Worm (Caenorhabditis elegans) whole organism, young adult: Measurements from ENCODE around the gene fbxb-7.
A peak's percentile ranks its signal among the peaks of the same experiment; 100 is the strongest.

Experiments
- C06A6.2 ChIP-seq: fragments of 200-800 bp; sonication (Bioruptor generic); conservative IDR thresholded peaks from 2 replicates; pipeline ENCODE4 v1.3.6; 2022; ENCODE audit warnings: missing genetic modification characterization, missing compliant biosample characterization
- F22D6.2 ChIP-seq: sonication (generic microtip); optimal IDR thresholded peaks from 2 replicates; lab custom pipeline; 2016; ENCODE audit warnings: mild to moderate bottlenecking, missing genetic modification characterization, missing compliant biosample characterization
- F23B12.7 ChIP-seq: sonication (generic microtip); optimal IDR thresholded peaks from 2 replicates; lab custom pipeline; 2017; ENCODE audit warnings: missing genetic modification characterization, mild to moderate bottlenecking, missing compliant biosample characterization, antibody characterized with exemption, moderate library complexity; ENCODE audit not compliant: insufficient read depth
- F37B4.10 ChIP-seq: fragments of 200-800 bp; sonication (Bioruptor generic); IDR thresholded peaks from 2 replicates; pipeline ENCODE4 v1.3.6; 2022; ENCODE audit warnings: missing genetic modification characterization, missing compliant biosample characterization
- F57C9.4 ChIP-seq: sonication (generic microtip); optimal IDR thresholded peaks from 2 replicates; lab custom pipeline; 2017; ENCODE audit warnings: mild to moderate bottlenecking, missing genetic modification characterization, missing compliant biosample characterization
- Y56A3A.18 ChIP-seq: fragments of 200-800 bp; sonication (Bioruptor generic); IDR thresholded peaks from 2 replicates; pipeline ENCODE4 v1.3.6; 2022; ENCODE audit warnings: missing genetic modification reagents, missing genetic modification characterization, missing compliant biosample characterization
- Y79H2A.3 ChIP-seq: fragments of 200-800 bp; sonication (Bioruptor generic); conservative IDR thresholded peaks from 2 replicates; pipeline ENCODE4 v1.3.6; 2022; ENCODE audit warnings: missing genetic modification reagents, missing genetic modification characterization, missing compliant biosample characterization
- atf-7 ChIP-seq: sonication (generic microtip); optimal IDR thresholded peaks from 2 replicates; lab custom pipeline; 2017; ENCODE audit warnings: mild to moderate bottlenecking, missing genetic modification characterization, missing compliant biosample characterization
- attf-5 ChIP-seq: fragments of 200-800 bp; sonication (Bioruptor generic); optimal IDR thresholded peaks from 2 replicates; lab custom pipeline; 2018; ENCODE audit warnings: mild to moderate bottlenecking, missing genetic modification characterization, missing compliant biosample characterization
- bed-1 ChIP-seq: fragments of 200-800 bp; sonication (Bioruptor generic); IDR thresholded peaks from 2 replicates; pipeline ENCODE4 v1.3.6; 2022; ENCODE audit warnings: missing genetic modification reagents, missing genetic modification characterization, missing compliant biosample characterization
- cebp-1 ChIP-seq, 2 experiments: fragments of 200-800 bp in 1 of 2; sonication (Bioruptor generic) in 1 of 2; sonication (generic microtip) in 1 of 2; IDR thresholded peaks in 1 of 2; optimal IDR thresholded peaks in 1 of 2; 2 replicates each; pipeline versions ENCODE4 v1.3.6 to Lab custom; 2017 to 2022; ENCODE audit warnings: missing compliant biosample characterization in 2 of 2, missing genetic modification characterization in 2 of 2, mild to moderate bottlenecking in 1 of 2, missing genetic modification reagents in 1 of 2, moderate library complexity in 1 of 2
- die-1 ChIP-seq: sonication (generic microtip); optimal IDR thresholded peaks from 2 replicates; lab custom pipeline; 2016; ENCODE audit warnings: missing genotype, mild to moderate bottlenecking, missing genetic modification characterization, missing compliant biosample characterization
- dpl-1 ChIP-seq: fragments of 150-350 bp; optimal IDR thresholded peaks from 2 replicates; lab custom pipeline; 2014; ENCODE audit warnings: missing biosample characterization, missing genetic modification reagents, missing genetic modification characterization
- efl-1 ChIP-seq: fragments of 150-350 bp; optimal IDR thresholded peaks from 2 replicates; lab custom pipeline; 2014; ENCODE audit warnings: missing biosample characterization, missing genetic modification reagents, missing genetic modification characterization
- ekl-4 ChIP-seq: fragments of 200-800 bp; sonication (Bioruptor generic); IDR thresholded peaks from 2 replicates; pipeline ENCODE4 v1.3.6; 2022; ENCODE audit warnings: missing genetic modification reagents, missing genetic modification characterization, missing compliant biosample characterization
- fkh-3 ChIP-seq: sonication (generic microtip); optimal IDR thresholded peaks from 2 replicates; lab custom pipeline; 2016; ENCODE audit warnings: mild to moderate bottlenecking, missing genetic modification characterization, missing compliant biosample characterization
- hlh-26 ChIP-seq: fragments of 200-800 bp; sonication (Bioruptor generic); conservative IDR thresholded peaks from 2 replicates; pipeline ENCODE4 v1.3.6; 2022; ENCODE audit warnings: missing genetic modification reagents, missing genetic modification characterization, missing compliant biosample characterization
- hsf-1 ChIP-seq: fragments of 200-800 bp; sonication (Bioruptor generic); IDR thresholded peaks from 2 replicates; pipeline ENCODE4 v1.3.6; 2022; ENCODE audit warnings: missing genetic modification reagents, missing genetic modification characterization, missing compliant biosample characterization
- lin-35 ChIP-seq, 3 experiments: fragments of 150-350 bp in 2 of 3; sonication (generic microtip) in 1 of 3; optimal IDR thresholded peaks; 2 replicates each; lab custom pipeline; 2014 to 2018; ENCODE audit warnings: missing biosample characterization in 3 of 3, missing genetic modification characterization in 3 of 3, missing genetic modification reagents in 3 of 3
- lir-1 ChIP-seq: fragments of 200-800 bp; sonication (Bioruptor generic); conservative IDR thresholded peaks from 2 replicates; pipeline ENCODE4 v1.3.6; 2022; ENCODE audit warnings: missing genetic modification reagents, missing genetic modification characterization, missing compliant biosample characterization
- madf-3 ChIP-seq: fragments of 200-800 bp; sonication (Bioruptor generic); IDR thresholded peaks from 2 replicates; pipeline ENCODE4 v1.3.6; 2022; ENCODE audit warnings: missing genetic modification reagents, missing genetic modification characterization, missing compliant biosample characterization
- madf-6 ChIP-seq: fragments of 200-800 bp; sonication (Bioruptor generic); IDR thresholded peaks from 2 replicates; pipeline ENCODE4 v1.3.6; 2022; ENCODE audit warnings: missing genetic modification reagents, missing genetic modification characterization, missing compliant biosample characterization
- mes-4 ChIP-seq: sonication (generic microtip); optimal IDR thresholded peaks from 2 replicates; lab custom pipeline; 2016; ENCODE audit warnings: missing genotype, missing genetic modification characterization, missing compliant biosample characterization
- nfya-2 ChIP-seq: fragments of 200-800 bp; sonication (Bioruptor generic); IDR thresholded peaks from 2 replicates; pipeline ENCODE4 v1.3.6; 2022; ENCODE audit warnings: missing genetic modification reagents, missing genetic modification characterization, missing compliant biosample characterization
- nfyb-1 ChIP-seq: fragments of 200-800 bp; sonication (Bioruptor generic); IDR thresholded peaks from 2 replicates; pipeline ENCODE4 v1.3.6; 2022; ENCODE audit warnings: missing genetic modification reagents, missing genetic modification characterization, missing compliant biosample characterization
- nhr-80 ChIP-seq: sonication (generic microtip); optimal IDR thresholded peaks from 2 replicates; lab custom pipeline; 2016; ENCODE audit warnings: missing genetic modification characterization, missing compliant biosample characterization
- rec-8 ChIP-seq, 2 experiments: sonication (generic microtip); optimal IDR thresholded peaks; 2 replicates each; lab custom pipeline; 2016; ENCODE audit warnings: mild to moderate bottlenecking in 2 of 2, missing genetic modification characterization in 2 of 2, missing genetic modification reagents in 2 of 2, missing genotype in 2 of 2, missing biosample characterization in 1 of 2, missing compliant biosample characterization in 1 of 2, moderate library complexity in 1 of 2
- sdz-38 ChIP-seq: sonication (generic microtip); optimal IDR thresholded peaks from 2 replicates; lab custom pipeline; 2016; ENCODE audit warnings: missing genotype, missing genetic modification characterization, missing compliant biosample characterization
- snpc-4 ChIP-seq, 5 experiments: fragments of 150-350 bp in 1 of 5; sonication (generic microtip) in 4 of 5; optimal IDR thresholded peaks; 2 replicates each; lab custom pipeline; 2014 to 2018; ENCODE audit warnings: missing genetic modification characterization in 5 of 5, missing biosample characterization in 3 of 5, antibody characterized with exemption in 2 of 5, mild to moderate bottlenecking in 2 of 5, missing compliant biosample characterization in 2 of 5, missing genotype in 2 of 5, moderate library complexity in 2 of 5, missing genetic modification reagents in 1 of 5
- tbx-9 ChIP-seq: sonication (generic microtip); optimal IDR thresholded peaks from 2 replicates; lab custom pipeline; 2016; ENCODE audit warnings: borderline replicate concordance, missing genetic modification characterization, inconsistent platforms, missing compliant biosample characterization
- tlf-1 ChIP-seq: fragments of 200-800 bp; sonication (Bioruptor generic); optimal IDR thresholded peaks from 2 replicates; lab custom pipeline; 2018; ENCODE audit warnings: mild to moderate bottlenecking, missing genetic modification characterization, missing compliant biosample characterization
- unc-62 ChIP-seq: fragments of 150-350 bp; optimal IDR thresholded peaks from 2 replicates; lab custom pipeline; 2014; ENCODE audit warnings: missing biosample characterization, missing genetic modification reagents, missing genetic modification characterization
- xnd-1 ChIP-seq: sonication (generic microtip); optimal IDR thresholded peaks from 2 replicates; lab custom pipeline; 2016; ENCODE audit warnings: missing genotype, missing genetic modification reagents, missing genetic modification characterization, missing compliant biosample characterization
- ztf-28 ChIP-seq: fragments of 200-800 bp; sonication (Bioruptor generic); IDR thresholded peaks from 2 replicates; pipeline ENCODE4 v1.3.6; 2022; ENCODE audit warnings: missing genetic modification reagents, missing genetic modification characterization, missing compliant biosample characterization
- ztf-6 ChIP-seq: fragments of 200-800 bp; sonication (Bioruptor generic); IDR thresholded peaks from 2 replicates; pipeline ENCODE4 v1.3.6; 2022; ENCODE audit warnings: missing genetic modification reagents, missing genetic modification characterization, missing compliant biosample characterization

fbxb-7 gene

ce11 chrV:17344876-17345275, 32.3 kb upstream of the fbxb-7 start, which contains the start of the genes fbxa-188 and fbxa-189:
fbxa-188 (minus strand) TSS chrV:17344926.
fbxa-189 (plus strand) TSS chrV:17345214.
- TF ChIP-seq F22D6.2: no peak
- no peak for TF ChIP-seq tlf-1 (GFP tag; lab: Kevin White, UChicago)
- TF ChIP-seq nhr-80 (tag; lab: Kevin White, UChicago): peak; percentile 24
- TF ChIP-seq, all 124 proteins: peak for 1

- TF ChIP-seq Y79H2A.3: no peak
- TF ChIP-seq nfya-2 (GFP tag; lab: Robert Waterston, UW): no peak
- peak; percentile 17; the same call in 1 of the 2 replicates for TF ChIP-seq cebp-1 (GFP tag; IDR thresholded peaks at IDR 0.05; lab: Robert Waterston, UW)
- TF ChIP-seq cebp-1 (tag; optimal IDR thresholded peaks at IDR 0.05; lab: Kevin White, UChicago): no peak
- TF ChIP-seq Y56A3A.18: no peak
- TF ChIP-seq die-1: no peak
- TF ChIP-seq mes-4 (tag; lab: Kevin White, UChicago): no peak
Measured at ce11 chrV:17347602-17348001, 29.6 kb upstream of the fbxb-7 start, which contains the start of gene skr-5. skr-5 (plus strand) TSS chrV:17347902.

DNA sequence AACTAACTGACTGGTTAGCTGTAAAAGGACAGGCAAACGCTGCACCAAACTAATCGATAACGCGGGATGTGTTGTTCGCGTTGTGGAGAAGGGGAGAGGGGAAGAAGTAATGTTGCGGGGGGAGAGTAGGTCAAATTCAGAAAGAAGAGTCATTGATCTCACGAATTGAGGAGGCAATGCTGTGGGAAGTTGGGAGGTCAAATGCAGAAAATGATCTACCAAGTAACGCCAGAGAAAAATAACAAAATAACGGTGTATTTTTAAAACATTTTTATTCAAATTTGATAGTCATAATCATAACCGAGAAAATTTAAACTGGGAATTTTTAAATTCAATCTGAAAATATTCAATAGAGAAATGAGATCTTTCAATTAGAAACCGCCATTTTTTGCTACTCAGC, 27.1 kb upstream of the fbxb-7 start, which contains the start of gene lsy-27:
TSS of gene lsy-27 (minus strand) at position 101 of the 400 bp plus-strand sequence.
- TF ChIP-seq F23B12.7 (tag; lab: Kevin White, UChicago) (no peak), efl-1 (peak; percentile 14), ekl-4 (GFP tag; lab: Robert Waterston, UW) (no peak), tlf-1 (GFP tag; lab: Kevin White, UChicago) (no peak), madf-6 (GFP tag; lab: Robert Waterston, UW) (peak; percentile 45; the same call in 1 of the 2 replicates), sdz-38 (tag; lab: Kevin White, UChicago) (no peak)

DNA sequence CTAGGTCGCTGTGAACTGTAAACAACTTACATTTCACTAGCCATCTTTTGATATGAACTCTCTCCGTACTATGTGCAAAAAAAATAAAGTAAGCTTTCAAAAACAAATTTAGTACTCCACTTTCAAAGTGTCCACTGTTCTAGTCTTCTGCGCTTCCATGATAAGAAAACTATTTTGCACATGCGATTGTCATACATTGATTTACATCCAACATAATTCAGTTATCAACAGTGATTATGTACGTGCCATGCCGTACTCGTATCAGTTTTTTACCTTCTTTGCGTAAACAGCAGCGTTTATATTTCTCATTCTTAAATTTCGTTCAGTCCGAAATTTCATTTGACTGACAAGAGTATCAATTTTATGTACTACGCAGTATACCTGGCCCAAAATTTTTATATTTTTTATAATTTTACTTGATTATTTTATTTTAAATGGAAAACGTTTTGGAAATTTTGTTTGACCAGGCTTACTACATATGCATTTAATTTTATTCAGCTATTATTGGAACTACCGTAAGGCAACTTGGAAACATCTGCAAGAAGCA, 24.3 kb upstream of the fbxb-7 start, which contains the start of the genes fbxa-134 and F47H4.2:
TSS of gene fbxa-134 (minus strand) at position 44 of the 547 bp plus-strand sequence.
TSS of gene F47H4.2 (plus strand) at position 497 of the 547 bp plus-strand sequence.
- no peak for TF ChIP-seq F37B4.10 (GFP tag; lab: Robert Waterston, UW)
- peak; percentile 69 for TF ChIP-seq nhr-80 (tag; lab: Kevin White, UChicago)
- no peak for TF ChIP-seq lin-35 (GFP tag; optimal IDR thresholded peaks at IDR 0.05; lab: Kevin White, UChicago)
- TF ChIP-seq lir-1 (GFP tag; lab: Robert Waterston, UW): no peak
- TF ChIP-seq rec-8 (tag; optimal IDR thresholded peaks at IDR 0.05; lab: Kevin White, UChicago): no peak
- TF ChIP-seq tbx-9: no peak
- no peak for TF ChIP-seq F23B12.7 (tag; lab: Kevin White, UChicago)
- no peak for TF ChIP-seq efl-1
- no peak for TF ChIP-seq dpl-1 (GFP tag; lab: Kevin White, UChicago)
- peak; percentile 11 for TF ChIP-seq attf-5 (GFP tag; lab: Kevin White, UChicago)
- TF ChIP-seq snpc-4 (GFP tag; optimal IDR thresholded peaks at IDR 0.05; lab: Kevin White, UChicago): no peak
- peak in 1 of 4 experiments; percentile 53 for TF ChIP-seq snpc-4 (tag; optimal IDR thresholded peaks at IDR 0.05; lab: Kevin White, UChicago)
- no peak for TF ChIP-seq bed-1 (GFP tag; lab: Robert Waterston, UW)
- no peak for TF ChIP-seq F57C9.4 (tag; lab: Kevin White, UChicago)
- TF ChIP-seq fkh-3 (tag; lab: Kevin White, UChicago): no peak
- TF ChIP-seq, all 124 proteins: peak for 3

- TF ChIP-seq madf-3: no peak
- no peak for TF ChIP-seq snpc-4 (GFP tag; optimal IDR thresholded peaks at IDR 0.05; lab: Kevin White, UChicago)
- TF ChIP-seq snpc-4 (tag; optimal IDR thresholded peaks at IDR 0.05; lab: Kevin White, UChicago): peak in 1 of 4 experiments; percentile 44
Measured at ce11 chrV:17376639-17377038, 567 bp upstream of the fbxb-7 start, which contains the start of gene Y20C6A.1. Y20C6A.1 (minus strand) TSS chrV:17376745.

ce11 chrV:17379932-17380331, 2.7 kb downstream of the fbxb-7 start, which contains the start of gene Y20C6A.4:
Y20C6A.4 (plus strand) TSS chrV:17380232.
- TF ChIP-seq unc-62 (GFP tag; lab: Kevin White, UChicago) (no peak), xnd-1 (no peak), atf-7 (tag; lab: Kevin White, UChicago) (no peak), bed-1 (GFP tag; lab: Robert Waterston, UW) (no peak), lir-1 (GFP tag; lab: Robert Waterston, UW) (no peak), ztf-28 (GFP tag; lab: Robert Waterston, UW) (no peak), C06A6.2 (GFP tag; lab: Robert Waterston, UW) (no peak), ztf-6 (no peak), hsf-1 (GFP tag; lab: Robert Waterston, UW) (no peak), nfyb-1 (GFP tag; lab: Robert Waterston, UW) (no peak), hlh-26 (GFP tag; lab: Robert Waterston, UW) (no peak)
